Worm (Caenorhabditis elegans): ENCODE results near the gene C25F9.4.

DNA sequence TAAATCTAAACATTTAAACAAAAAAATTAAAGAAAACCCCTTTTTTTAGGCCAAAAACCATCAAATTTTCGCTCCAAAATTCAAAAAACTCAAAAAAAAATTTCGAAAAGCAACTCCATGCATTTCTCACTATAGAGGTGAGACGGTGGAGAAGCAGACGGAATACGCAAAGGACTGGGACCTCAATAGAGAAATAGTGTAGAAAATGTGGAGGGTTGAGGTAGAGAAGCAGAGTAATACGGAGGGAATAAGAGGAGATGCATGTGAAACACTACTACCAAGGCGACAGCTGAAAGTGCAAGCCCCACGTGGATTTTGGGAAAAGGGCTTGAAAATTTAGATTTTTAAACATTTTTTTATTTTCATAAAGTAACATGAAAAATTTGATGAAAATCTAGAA is 25.1 kb downstream of the C25F9.4 start:
- TF ChIP-seq unc-39 (tag; optimal IDR thresholded peaks at IDR 0.05) (no peak), lin-13 (tag; optimal IDR thresholded peaks at IDR 0.05) (no peak), snpc-4 (tag; optimal IDR thresholded peaks at IDR 0.05) (no peak), mep-1 (tag; optimal IDR thresholded peaks at IDR 0.05) (peak; percentile 18), nhr-76 (tag; optimal IDR thresholded peaks at IDR 0.05) (no peak), cnd-1 (tag; optimal IDR thresholded peaks at IDR 0.05) (no peak)
